Fruit fly (Drosophila melanogaster) whole organism: ENCODE results near the gene UQCR-14.

Source experiments
- CG8478 ChIP-seq: fragments of >200 bp; optimal IDR thresholded peaks from 2 replicates; lab custom pipeline; 2018; ENCODE audit warnings: inconsistent platforms
- Dll ChIP-seq: fragments of >200 bp; optimal IDR thresholded peaks from 2 replicates; lab custom pipeline; 2017
- pan ChIP-seq: fragments of >200 bp; optimal IDR thresholded peaks from 2 replicates; lab custom pipeline; 2017
- psq ChIP-seq: fragments of >200 bp; optimal IDR thresholded peaks from 2 replicates; lab custom pipeline; 2017
- usp ChIP-seq: fragments of >200 bp; optimal IDR thresholded peaks from 2 replicates; lab custom pipeline; 2017; ENCODE audit warnings: missing biosample characterization, missing genetic modification characterization, mixed read lengths

DNA sequence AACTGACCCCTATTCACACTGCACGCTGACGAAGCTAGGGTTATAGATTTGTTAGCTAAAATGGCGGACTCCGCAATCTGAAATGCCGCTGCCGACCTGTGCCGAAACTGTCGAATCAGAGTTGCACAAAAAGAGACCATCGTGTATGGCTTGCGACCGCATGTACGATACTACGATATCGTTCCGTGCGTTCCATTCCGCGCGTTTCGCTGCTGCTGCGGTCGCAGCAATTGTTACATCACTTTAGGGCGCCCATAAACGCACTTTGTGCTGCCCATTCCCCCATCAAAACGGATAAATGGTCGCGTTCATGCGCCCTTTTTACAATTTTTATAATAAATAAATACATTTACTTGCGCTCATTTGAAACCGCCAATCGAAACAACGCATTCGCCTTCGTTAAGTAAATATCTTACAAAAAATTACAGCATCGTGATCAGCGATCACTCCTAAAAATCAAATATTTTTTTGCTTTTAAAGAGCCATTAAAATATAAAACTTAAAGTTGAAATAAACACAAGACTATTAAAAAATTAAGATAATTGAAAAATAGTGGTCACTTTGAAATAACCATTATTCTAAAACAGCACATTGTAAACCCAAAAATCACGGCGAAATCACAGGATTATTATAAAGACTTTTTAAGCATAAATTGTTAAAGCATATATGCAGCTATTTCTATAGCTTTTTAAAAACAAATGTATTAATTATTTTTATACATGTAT, 34.3 kb downstream of the UQCR-14 start, which contains the start of gene Cyp1:
- no peak for TF ChIP-seq pan
- TF ChIP-seq CG8478 (lab: Kevin White, UChicago): no peak
- TF ChIP-seq psq (lab: Kevin White, UChicago): no peak
- no peak for TF ChIP-seq usp (GFP tag; lab: Kevin White, UChicago)
- no peak for TF ChIP-seq Dll
